Fruit fly (Drosophila melanogaster) whole organism, embryonic: ENCODE data around the gene CG5172.

Source experiments
- Abd-B ChIP-seq: fragments of 200-800 bp; sonication (Bioruptor generic); optimal IDR thresholded peaks from 2 replicates; lab custom pipeline; 2018; ENCODE audit warnings: missing biosample characterization, mild to moderate bottlenecking, missing genetic modification characterization, moderate library complexity
- Aef1 ChIP-seq: fragments of 200-800 bp; sonication (Bioruptor generic); IDR thresholded peaks from 3 replicates; pipeline ENCODE4 v1.3.6; 2022; ENCODE audit warnings: missing biosample characterization, missing genetic modification characterization
- Antp ChIP-seq: fragments of 200-800 bp; sonication (Bioruptor generic); optimal IDR thresholded peaks from 3 replicates; lab custom pipeline; 2016; ENCODE audit warnings: missing biosample characterization, missing genetic modification characterization
- Awh ChIP-seq: fragments of 200-800 bp; sonication (Bioruptor generic); IDR thresholded peaks from 2 replicates; pipeline ENCODE4, ENCODE4 v1.3.6; 2022; ENCODE audit warnings: missing biosample characterization, missing genetic modification characterization
- BEAF-32 ChIP-seq: fragments of 200-800 bp; sonication (Bioruptor generic); optimal IDR thresholded peaks from 3 replicates; lab custom pipeline; 2017; ENCODE audit warnings: missing biosample characterization, missing genetic modification characterization, mild to moderate bottlenecking, moderate library complexity, missing genetic modification reagents
- CG10209 ChIP-seq: fragments of 200-800 bp; sonication (Bioruptor generic); optimal IDR thresholded peaks from 3 replicates; lab custom pipeline; 2017; ENCODE audit warnings: missing biosample characterization, mild to moderate bottlenecking, missing genetic modification characterization, missing genetic modification reagents
- CG13775 ChIP-seq: fragments of 200-800 bp; sonication (Bioruptor generic); optimal IDR thresholded peaks from 3 replicates; lab custom pipeline; 2017; ENCODE audit warnings: missing biosample characterization, mild to moderate bottlenecking, missing genetic modification characterization
- CG13894 ChIP-seq: fragments of 200-800 bp; sonication (Bioruptor generic); optimal IDR thresholded peaks from 3 replicates; lab custom pipeline; 2018; ENCODE audit warnings: missing biosample characterization, mild to moderate bottlenecking, missing genetic modification characterization, moderate library complexity
- CG17385 ChIP-seq: fragments of 200-800 bp; sonication (Bioruptor generic); optimal IDR thresholded peaks from 3 replicates; lab custom pipeline; 2018; ENCODE audit warnings: missing biosample characterization, mild to moderate bottlenecking, missing genetic modification characterization
- CG2120 ChIP-seq: fragments of 200-800 bp; sonication (Bioruptor generic); optimal IDR thresholded peaks from 3 replicates; lab custom pipeline; 2016; ENCODE audit warnings: missing biosample characterization, missing genetic modification characterization
- CG30403 ChIP-seq: fragments of 200-800 bp; sonication (Bioruptor generic); optimal IDR thresholded peaks from 3 replicates; lab custom pipeline; 2016; ENCODE audit warnings: missing biosample characterization, missing genetic modification characterization
- CG31224 ChIP-seq: fragments of 200-800 bp; sonication (Bioruptor generic); IDR thresholded peaks from 2 replicates; pipeline ENCODE4 v1.3.6; 2022; ENCODE audit warnings: missing biosample characterization, missing genetic modification characterization
- CG32532 ChIP-seq: fragments of 200-800 bp; sonication (Bioruptor generic); IDR thresholded peaks from 2 replicates; pipeline ENCODE4 v1.3.6; 2022; ENCODE audit warnings: missing biosample characterization, missing genetic modification characterization
- CG3407 ChIP-seq: fragments of 200-800 bp; sonication (Bioruptor generic); optimal IDR thresholded peaks from 2 replicates; lab custom pipeline; 2018; ENCODE audit warnings: missing biosample characterization, mild to moderate bottlenecking, missing genetic modification characterization
- CG3847 ChIP-seq: fragments of 200-800 bp; sonication (Bioruptor generic); IDR thresholded peaks from 2 replicates; pipeline ENCODE4 v1.3.6; 2022; ENCODE audit warnings: missing biosample characterization, missing genetic modification characterization
- CG4820 ChIP-seq: fragments of 200-800 bp; sonication (Bioruptor generic); optimal IDR thresholded peaks from 3 replicates; lab custom pipeline; 2016; ENCODE audit warnings: missing biosample characterization, missing genetic modification characterization
- CG4854 ChIP-seq: fragments of 200-800 bp; sonication (Bioruptor generic); optimal IDR thresholded peaks from 2 replicates; lab custom pipeline; 2016; ENCODE audit warnings: missing biosample characterization, missing genetic modification characterization, inconsistent platforms
- CG5245 ChIP-seq: fragments of 200-800 bp; sonication (Bioruptor generic); optimal IDR thresholded peaks from 3 replicates; lab custom pipeline; 2016; ENCODE audit warnings: missing biosample characterization, missing genetic modification characterization
- CG6175 ChIP-seq: fragments of 200-800 bp; sonication (Bioruptor generic); IDR thresholded peaks from 3 replicates; pipeline ENCODE4 v1.3.6; 2022; ENCODE audit warnings: missing biosample characterization, missing genetic modification characterization
- CG6254 ChIP-seq: fragments of 200-800 bp; sonication (Bioruptor generic); optimal IDR thresholded peaks from 3 replicates; lab custom pipeline; 2017; ENCODE audit warnings: mild to moderate bottlenecking, missing biosample characterization, missing genetic modification reagents, missing genetic modification characterization
- CG6813 ChIP-seq: fragments of 200-800 bp; sonication (Bioruptor generic); optimal IDR thresholded peaks from 2 replicates; lab custom pipeline; 2017; ENCODE audit warnings: missing biosample characterization, missing genetic modification characterization, mild to moderate bottlenecking, moderate library complexity, missing genetic modification reagents
- CG7786 ChIP-seq: fragments of 200-800 bp; sonication (Bioruptor generic); optimal IDR thresholded peaks from 2 replicates; lab custom pipeline; 2016; ENCODE audit warnings: missing biosample characterization, missing genetic modification characterization
- CG8944 ChIP-seq: fragments of 200-800 bp; sonication (Bioruptor generic); optimal IDR thresholded peaks from 3 replicates; lab custom pipeline; 2016; ENCODE audit warnings: missing biosample characterization, missing genetic modification characterization
- CG9609 ChIP-seq: fragments of 200-800 bp; sonication (Bioruptor generic); optimal IDR thresholded peaks from 3 replicates; lab custom pipeline; 2016; ENCODE audit warnings: missing biosample characterization, missing genetic modification characterization
- Drgx ChIP-seq: fragments of 200-800 bp; sonication (Bioruptor generic); IDR thresholded peaks from 2 replicates; pipeline ENCODE4 v1.3.6; 2022; ENCODE audit warnings: missing biosample characterization, missing genetic modification characterization
- Ets65A ChIP-seq: fragments of 200-800 bp; sonication (Bioruptor generic); peaks from one replicate; lab custom pipeline; 2016; ENCODE audit warnings: missing biosample characterization, missing genetic modification characterization
- Fer2 ChIP-seq: fragments of 200-800 bp; sonication (Bioruptor generic); optimal IDR thresholded peaks from 2 replicates; lab custom pipeline; 2018; ENCODE audit warnings: missing biosample characterization, mild to moderate bottlenecking, missing genetic modification characterization, moderate library complexity
- Med ChIP-seq: fragments of 200-800 bp; sonication (Bioruptor generic); peaks from one replicate; lab custom pipeline; 2016; ENCODE audit warnings: missing biosample characterization, missing genetic modification characterization, mild to moderate bottlenecking, inconsistent platforms, moderate library complexity
- Scr ChIP-seq: fragments of 200-800 bp; sonication (Bioruptor generic); IDR thresholded peaks from 2 replicates; pipeline ENCODE4 v1.3.6; 2022; ENCODE audit warnings: missing biosample characterization, missing genetic modification characterization; ENCODE audit not compliant: partially characterized antibody
- Xbp1 ChIP-seq: fragments of 200-800 bp; sonication (Bioruptor generic); optimal IDR thresholded peaks from 3 replicates; lab custom pipeline; 2016; ENCODE audit warnings: missing biosample characterization, mild to moderate bottlenecking, missing genetic modification characterization
- ato ChIP-seq: fragments of 200-800 bp; sonication (Bioruptor generic); IDR thresholded peaks from 2 replicates; pipeline ENCODE4 v1.3.6; 2022; ENCODE audit warnings: missing biosample characterization, missing genetic modification characterization; ENCODE audit not compliant: partially characterized antibody
- chinmo ChIP-seq: fragments of 200-800 bp; sonication (Bioruptor generic); IDR thresholded peaks from 4 replicates; pipeline ENCODE4 v1.3.6; 2022; ENCODE audit warnings: missing biosample characterization, missing genetic modification characterization; ENCODE audit not compliant: partially characterized antibody
- chm ChIP-seq: fragments of 200-800 bp; sonication (Bioruptor generic); IDR thresholded peaks from 2 replicates; pipeline ENCODE4 v1.3.6; 2022; ENCODE audit warnings: missing biosample characterization, missing genetic modification characterization
- gce ChIP-seq: fragments of 200-800 bp; sonication (Bioruptor generic); IDR thresholded peaks from 3 replicates; pipeline ENCODE4 v1.3.6; 2022; ENCODE audit warnings: missing biosample characterization, missing genetic modification characterization
- gem ChIP-seq: fragments of 200-800 bp; sonication (Bioruptor generic); optimal IDR thresholded peaks from 2 replicates; lab custom pipeline; 2019; ENCODE audit warnings: missing biosample characterization, mild to moderate bottlenecking, missing genetic modification characterization, moderate library complexity
- grau ChIP-seq: fragments of 200-800 bp; optimal IDR thresholded peaks from 3 replicates; lab custom pipeline; 2019; ENCODE audit warnings: missing biosample characterization, mild to moderate bottlenecking, missing genetic modification characterization, moderate library complexity
- onecut ChIP-seq: fragments of 200-800 bp; sonication (Bioruptor generic); IDR thresholded peaks from 2 replicates; pipeline ENCODE4 v1.3.6; 2022; ENCODE audit warnings: missing biosample characterization, missing genetic modification characterization
- ro ChIP-seq: fragments of 200-800 bp; sonication (Bioruptor generic); IDR thresholded peaks from 2 replicates; pipeline ENCODE4 v1.3.6; 2022; ENCODE audit warnings: missing biosample characterization, missing genetic modification characterization
- sna ChIP-seq: fragments of 200-800 bp; sonication (Bioruptor generic); IDR thresholded peaks from 2 replicates; pipeline ENCODE4 v1.3.6; 2022; ENCODE audit warnings: missing biosample characterization, missing genetic modification characterization; ENCODE audit not compliant: partially characterized antibody
- sr ChIP-seq: fragments of 200-800 bp; sonication (Bioruptor generic); IDR thresholded peaks from 3 replicates; pipeline ENCODE4 v1.3.6; 2022; ENCODE audit warnings: missing biosample characterization, missing genetic modification characterization
- tna ChIP-seq: fragments of 200-800 bp; sonication (Bioruptor generic); IDR thresholded peaks from 2 replicates; pipeline ENCODE4 v1.3.6; 2022; ENCODE audit warnings: missing biosample characterization, missing genetic modification characterization; ENCODE audit not compliant: partially characterized antibody
- trem ChIP-seq: fragments of 200-800 bp; optimal IDR thresholded peaks from 3 replicates; lab custom pipeline; 2019; ENCODE audit warnings: missing biosample characterization, mild to moderate bottlenecking, missing genetic modification characterization, moderate library complexity
- unpg ChIP-seq: fragments of 200-800 bp; sonication (Bioruptor generic); optimal IDR thresholded peaks from 3 replicates; lab custom pipeline; 2018; ENCODE audit warnings: missing biosample characterization, mild to moderate bottlenecking, missing genetic modification characterization, moderate library complexity

Gene CG5172

DNA sequence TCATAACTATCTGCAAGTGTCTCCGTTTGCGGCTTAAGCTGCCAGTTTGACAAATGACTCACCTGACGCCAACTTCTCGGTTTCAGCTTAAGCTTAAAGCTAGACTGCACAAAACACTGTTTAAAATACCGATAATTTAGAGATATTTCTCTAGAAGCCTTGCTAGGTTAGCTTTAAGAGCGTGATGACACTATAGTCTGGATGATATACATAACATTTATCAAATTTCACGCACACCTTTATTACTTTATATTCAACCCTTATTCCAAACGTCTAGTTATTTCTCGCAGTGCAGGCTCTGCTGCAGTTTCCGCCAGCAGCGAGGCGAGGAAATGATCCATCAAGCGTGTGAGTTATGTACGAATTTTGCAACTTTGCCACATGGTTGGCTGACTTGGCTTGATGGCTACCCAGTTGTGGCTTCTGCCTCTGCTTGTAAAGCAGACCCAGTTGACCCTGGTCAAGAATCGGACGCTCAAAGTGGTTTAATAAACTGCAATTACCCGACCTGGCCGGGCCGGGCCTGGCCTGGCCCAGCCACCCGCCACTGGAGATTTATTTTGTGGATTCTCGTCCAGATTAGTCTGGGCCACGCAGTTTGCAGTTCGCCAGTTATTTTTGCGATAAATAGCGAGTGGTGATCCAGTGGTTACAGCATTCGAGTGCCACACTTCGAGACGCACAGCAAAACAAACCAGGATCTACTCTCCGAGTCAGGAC is 2.9 kb upstream of the CG5172 start, which contains the start of gene CG12998:
Gene CG12998 (plus strand): TSS at position 436 of the 720 bp plus-strand sequence.
- TF ChIP-seq CG5245 (no peak), Drgx (GFP tag; lab: Robert Waterston, UW) (peak; percentile 34; the same call in 1 of the 2 replicates)

DNA sequence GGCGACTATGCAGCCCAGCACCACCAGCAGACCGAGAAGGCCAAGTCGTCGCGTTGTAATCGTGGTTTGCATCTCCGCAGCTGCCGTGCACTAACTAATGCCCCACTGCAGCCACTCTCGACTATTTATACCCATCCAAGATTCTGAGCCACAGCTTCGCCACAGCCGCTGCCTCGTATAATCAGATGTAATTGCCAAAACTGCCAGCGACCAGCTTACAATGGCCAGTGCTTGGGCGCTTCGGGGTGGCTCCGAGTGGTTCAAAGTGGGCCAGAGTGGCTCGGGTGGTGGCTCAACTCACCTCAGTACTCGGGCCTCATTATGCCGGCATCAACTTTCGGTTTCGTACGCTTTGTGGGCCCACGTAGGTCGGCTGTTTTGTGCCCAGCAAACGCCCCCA is 2.5 kb downstream of the CG5172 start, which contains the start of gene CG34327:
Gene CG34327 (minus strand): TSS at position 101 of the 400 bp plus-strand sequence.
- TF ChIP-seq gce (GFP tag; lab: Robert Waterston, UW), result no peak
- no peak for TF ChIP-seq CG7786 (GFP tag; lab: Kevin White, UChicago)
- no peak for TF ChIP-seq Abd-B (GFP tag; lab: Kevin White, UChicago)
- TF ChIP-seq CG6813 (GFP tag; lab: Kevin White, UChicago), result no peak
- TF ChIP-seq Scr (GFP tag; lab: Robert Waterston, UW), result no peak

DNA sequence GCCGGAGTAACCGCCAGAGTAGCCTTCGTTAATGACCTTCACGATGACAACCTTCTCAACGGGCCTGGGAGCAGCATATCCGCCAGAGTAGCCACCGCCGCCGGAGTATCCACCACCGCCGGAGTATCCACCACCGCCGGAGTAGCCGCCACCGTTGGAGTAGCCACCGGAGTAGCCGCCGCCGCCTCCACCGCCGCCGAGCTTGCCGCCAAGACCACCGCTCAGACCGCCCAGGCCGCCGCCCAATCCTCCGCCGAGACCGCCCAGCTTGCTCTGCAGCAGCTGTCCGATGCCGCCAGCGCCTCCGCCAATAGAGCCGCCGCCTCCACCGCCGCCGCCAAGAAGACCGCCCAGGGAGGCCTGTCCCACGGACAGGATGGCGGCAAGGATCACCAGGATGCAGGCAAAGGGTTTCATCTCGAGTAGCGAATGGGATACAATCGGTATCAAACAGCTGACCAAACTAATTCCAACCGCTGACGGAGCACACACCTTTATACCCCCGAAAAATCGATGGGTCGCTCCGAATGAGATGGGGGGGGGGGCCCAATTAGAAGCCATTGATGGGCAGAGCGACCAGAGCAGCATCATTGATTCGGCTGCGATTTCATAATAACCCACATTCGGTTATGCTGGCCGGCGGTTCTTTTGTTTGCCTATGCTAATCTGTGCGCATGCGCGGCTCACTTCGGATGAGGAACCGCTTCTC is 4.9 kb downstream of the CG5172 start:
- TF ChIP-seq onecut (GFP tag; lab: Robert Waterston, UW) (peak; percentile 34; the same call in 1 of the 2 replicates), grau (tag; lab: Kevin White, UChicago) (no peak), Med (GFP tag; lab: Kevin White, UChicago) (peak; percentile 56), CG13894 (tag; lab: Kevin White, UChicago) (peak; percentile 29), chinmo (peak; percentile 54; the same call in 1 of the 4 replicates), sna (GFP tag; lab: Robert Waterston, UW) (no peak), CG6175 (GFP tag; lab: Robert Waterston, UW) (peak; percentile 26; the same call in 1 of the 3 replicates), CG6254 (GFP tag; lab: Kevin White, UChicago) (no peak), Awh (peak; percentile 75; the same call in 1 of the 2 replicates), Ets65A (GFP tag; lab: Kevin White, UChicago) (peak; percentile 72), CG31224 (GFP tag; lab: Robert Waterston, UW) (no peak)

DNA sequence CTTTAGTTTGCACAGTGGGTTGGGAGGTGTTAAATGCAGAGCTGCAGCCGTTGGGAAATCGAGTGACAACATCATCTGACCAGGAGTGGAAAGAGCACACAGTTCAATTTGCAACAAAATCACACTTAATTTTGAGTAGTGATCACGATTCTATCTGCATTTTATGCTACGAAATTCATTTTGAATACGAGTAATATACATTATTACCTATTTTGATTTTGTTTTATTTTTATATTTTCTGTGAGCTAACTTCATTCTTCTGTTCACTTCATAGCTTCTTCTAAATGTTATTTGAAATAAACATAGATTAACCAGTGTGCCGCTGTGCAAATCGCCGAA is 5.4 kb downstream of the CG5172 start, which contains the start of gene CG10598:
Gene CG10598 (minus strand): TSS at position 187 of the 339 bp plus-strand sequence.
- TF ChIP-seq CG3407 (GFP tag; lab: Kevin White, UChicago) (no peak), Aef1 (GFP tag; lab: Robert Waterston, UW) (no peak), BEAF-32 (no peak), CG32532 (GFP tag; lab: Robert Waterston, UW) (peak; percentile 45; the same call in 1 of the 2 replicates), sr (GFP tag; lab: Robert Waterston, UW) (no peak), unpg (GFP tag; lab: Kevin White, UChicago) (peak; percentile 10), CG4854 (no peak), CG3847 (GFP tag; lab: Robert Waterston, UW) (no peak), CG8944 (GFP tag; lab: Kevin White, UChicago) (no peak), CG17385 (GFP tag; lab: Kevin White, UChicago) (no peak), Med (GFP tag; lab: Kevin White, UChicago) (peak; percentile 77), CG4820 (GFP tag; lab: Kevin White, UChicago) (no peak), Ets65A (GFP tag; lab: Kevin White, UChicago) (peak; percentile 85), chm (GFP tag; lab: Robert Waterston, UW) (no peak), tna (GFP tag; lab: Robert Waterston, UW) (no peak), trem (tag; lab: Kevin White, UChicago) (no peak), CG9609 (GFP tag; lab: Kevin White, UChicago) (no peak), CG2120 (GFP tag; lab: Kevin White, UChicago) (peak; percentile 29), Xbp1 (GFP tag; lab: Kevin White, UChicago) (no peak), CG13775 (no peak), Antp (GFP tag; lab: Kevin White, UChicago) (no peak), ato (GFP tag; lab: Robert Waterston, UW) (no peak), gem (tag; lab: Kevin White, UChicago) (peak; percentile 49), CG10209 (peak; percentile 3), ro (no peak), CG30403 (peak; percentile 39), Fer2 (no peak)
